Comparison of ENCODE assay signal across 2 fruit fly cellular contexts in genomic region chr3R:17707799-17708198, dm6.
TF ChIP-seq lines count a peak whose summit lies in the region.

No protein-coding gene starts in this region.

- no peak for TF ChIP-seq CTCF in whole organism, embryonic (GFP tag; optimal IDR thresholded peaks at IDR 0.05; lab: Kevin White, UChicago)

TF ChIP-seq in whole organism, embryonic, 481 proteins besides CTCF, POLR2A, EP300 and RAD21 (continues in another document):
- TF ChIP-seq kah (GFP tag; optimal IDR thresholded peaks at IDR 0.05; lab: Kevin White, UChicago) = no peak
- TF ChIP-seq Hr3 (GFP tag; optimal IDR thresholded peaks at IDR 0.05; lab: Kevin White, UChicago) = no peak
- no peak for TF ChIP-seq Lhr (GFP tag; optimal IDR thresholded peaks at IDR 0.05; lab: Kevin White, UChicago)
- TF ChIP-seq Hr39 (optimal IDR thresholded peaks at IDR 0.05; lab: Kevin White, UChicago) = no peak
- TF ChIP-seq Six4 (GFP tag; optimal IDR thresholded peaks at IDR 0.05; lab: Kevin White, UChicago) = no peak
- TF ChIP-seq CG13894 (tag; optimal IDR thresholded peaks at IDR 0.05; lab: Kevin White, UChicago) = no peak
- peak; percentile 60 for TF ChIP-seq Ets65A (GFP tag; lab: Kevin White, UChicago)
- TF ChIP-seq ewg (GFP tag; optimal IDR thresholded peaks at IDR 0.05; lab: Kevin White, UChicago) = no peak
- TF ChIP-seq otp (GFP tag; IDR thresholded peaks at IDR 0.05; lab: Robert Waterston, UW) = no peak
- no peak for TF ChIP-seq sd (tag; optimal IDR thresholded peaks at IDR 0.05; lab: Kevin White, UChicago)
- no peak for TF ChIP-seq Fer2 (tag; optimal IDR thresholded peaks at IDR 0.05; lab: Kevin White, UChicago)
- TF ChIP-seq dpn (GFP tag; optimal IDR thresholded peaks at IDR 0.05; lab: Kevin White, UChicago) = no peak
- no peak for TF ChIP-seq Max (GFP tag; optimal IDR thresholded peaks at IDR 0.05; lab: Kevin White, UChicago)
- no peak for TF ChIP-seq CG34224 (GFP tag; IDR thresholded peaks at IDR 0.05; lab: Robert Waterston, UW; ENCODE audit: partially characterized antibody)
- no peak for TF ChIP-seq crc (GFP tag; optimal IDR thresholded peaks at IDR 0.05; lab: Kevin White, UChicago)
- TF ChIP-seq Spps (tag; optimal IDR thresholded peaks at IDR 0.05; lab: Kevin White, UChicago) = no peak
- TF ChIP-seq scrt (GFP tag; optimal IDR thresholded peaks at IDR 0.05; lab: Kevin White, UChicago) = no peak
- no peak for TF ChIP-seq grau (tag; optimal IDR thresholded peaks at IDR 0.05; lab: Kevin White, UChicago)
- no peak for TF ChIP-seq CG42726 (GFP tag; IDR thresholded peaks at IDR 0.05; lab: Robert Waterston, UW; ENCODE audit: partially characterized antibody)
- TF ChIP-seq Aef1 (GFP tag; IDR thresholded peaks at IDR 0.05; lab: Robert Waterston, UW) = no peak
- no peak for TF ChIP-seq CG18011 (GFP tag; optimal IDR thresholded peaks at IDR 0.05; lab: Kevin White, UChicago)
- no peak for TF ChIP-seq Atf6 (GFP tag; IDR thresholded peaks at IDR 0.05; lab: Robert Waterston, UW)
- no peak for TF ChIP-seq h (optimal IDR thresholded peaks at IDR 0.05; lab: Kevin White, UChicago)
- no peak for TF ChIP-seq CG15073 (GFP tag; optimal IDR thresholded peaks at IDR 0.05; lab: Kevin White, UChicago)
- TF ChIP-seq bowl (GFP tag; IDR thresholded peaks at IDR 0.05; lab: Robert Waterston, UW) = no peak
- no peak for TF ChIP-seq Poxn (GFP tag; IDR thresholded peaks at IDR 0.05; lab: Robert Waterston, UW)
- TF ChIP-seq exex (tag; optimal IDR thresholded peaks at IDR 0.05; lab: Kevin White, UChicago) = no peak
- no peak for TF ChIP-seq bsh (GFP tag; optimal IDR thresholded peaks at IDR 0.05; lab: Kevin White, UChicago)
- TF ChIP-seq ssp (GFP tag; IDR thresholded peaks at IDR 0.05; lab: Robert Waterston, UW) = no peak
- no peak for TF ChIP-seq CG16863 (GFP tag; optimal IDR thresholded peaks at IDR 0.05; lab: Kevin White, UChicago)
- TF ChIP-seq Nf-YC (tag; optimal IDR thresholded peaks at IDR 0.05; lab: Kevin White, UChicago) = no peak
- no peak for TF ChIP-seq CG8388 (GFP tag; optimal IDR thresholded peaks at IDR 0.05; lab: Kevin White, UChicago)
- no peak for TF ChIP-seq Bdp1 (GFP tag; optimal IDR thresholded peaks at IDR 0.05; lab: Kevin White, UChicago)
- TF ChIP-seq gcm2 (GFP tag; optimal IDR thresholded peaks at IDR 0.05; lab: Kevin White, UChicago) = no peak
- no peak for TF ChIP-seq ara (GFP tag; IDR thresholded peaks at IDR 0.05; lab: Robert Waterston, UW)
- TF ChIP-seq CG12769 (tag; optimal IDR thresholded peaks at IDR 0.05; lab: Kevin White, UChicago) = no peak
- TF ChIP-seq corto (GFP tag; optimal IDR thresholded peaks at IDR 0.05; lab: Kevin White, UChicago) = no peak
- TF ChIP-seq dimm (GFP tag; IDR thresholded peaks at IDR 0.05; lab: Robert Waterston, UW) = no peak
- TF ChIP-seq vvl (GFP tag; IDR thresholded peaks at IDR 0.05; lab: Robert Waterston, UW) = 0 out of 2 replicates have a peak, but pooled peaks have one; percentile 6
- TF ChIP-seq CG34376 (GFP tag; optimal IDR thresholded peaks at IDR 0.05; lab: Kevin White, UChicago) = no peak
- TF ChIP-seq NC2α (GFP tag; optimal IDR thresholded peaks at IDR 0.05; lab: Kevin White, UChicago) = no peak
- 0 out of 3 replicates have a peak, but pooled peaks have one; percentile 29 for TF ChIP-seq ci (GFP tag; IDR thresholded peaks at IDR 0.05; lab: Robert Waterston, UW)
- TF ChIP-seq CG14860 (GFP tag; IDR thresholded peaks at IDR 0.05; lab: Robert Waterston, UW; ENCODE audit: partially characterized antibody) = 0 out of 3 replicates have a peak, but pooled peaks have one; percentile 27
- TF ChIP-seq slp2 (GFP tag; optimal IDR thresholded peaks at IDR 0.05; lab: Kevin White, UChicago) = no peak
- TF ChIP-seq CG6791 (GFP tag; IDR thresholded peaks at IDR 0.05; lab: Robert Waterston, UW; ENCODE audit: partially characterized antibody) = 0 out of 3 replicates have a peak, but pooled peaks have one; percentile 38
- TF ChIP-seq stwl (tag; optimal IDR thresholded peaks at IDR 0.05; lab: Kevin White, UChicago) = no peak
- no peak for TF ChIP-seq HHEX (GFP tag; optimal IDR thresholded peaks at IDR 0.05; lab: Kevin White, UChicago)

TF ChIP-seq in whole organism, wandering third instar larva, 38 proteins besides CTCF, POLR2A, EP300 and RAD21:
- no peak for TF ChIP-seq woc (GFP tag; optimal IDR thresholded peaks at IDR 0.05; lab: Kevin White, UChicago)
- TF ChIP-seq Dfd (GFP tag; optimal IDR thresholded peaks at IDR 0.05; lab: Kevin White, UChicago) = peak; percentile 31
- TF ChIP-seq Rel (GFP tag; optimal IDR thresholded peaks at IDR 0.05; lab: Kevin White, UChicago) = no peak
- no peak for TF ChIP-seq Rel (tag; optimal IDR thresholded peaks at IDR 0.05; lab: Kevin White, UChicago)
- TF ChIP-seq fru (GFP tag; optimal IDR thresholded peaks at IDR 0.05; lab: Kevin White, UChicago) = no peak
- no peak for TF ChIP-seq sage (GFP tag; optimal IDR thresholded peaks at IDR 0.05; lab: Kevin White, UChicago)
- TF ChIP-seq lola (GFP tag; optimal IDR thresholded peaks at IDR 0.05; lab: Kevin White, UChicago) = no peak
- TF ChIP-seq sv (GFP tag; optimal IDR thresholded peaks at IDR 0.05; lab: Kevin White, UChicago) = no peak
